Fruit fly (Drosophila melanogaster) whole organism, prepupa: Measurements from ENCODE around the gene CG4982.
A peak's percentile ranks its signal among the peaks of the same experiment; 100 is the strongest.

Experiments
- Blimp-1 ChIP-seq: fragments of 200-800 bp; sonication (Bioruptor generic); optimal IDR thresholded peaks from 3 replicates; lab custom pipeline; 2017; ENCODE audit warnings: missing biosample characterization, missing genetic modification characterization, mild to moderate bottlenecking, moderate library complexity, missing genetic modification reagents
- CG10669 ChIP-seq: fragments of 200-800 bp; sonication (Bioruptor generic); optimal IDR thresholded peaks from 3 replicates; lab custom pipeline; 2018; ENCODE audit warnings: missing biosample characterization, mild to moderate bottlenecking, missing genetic modification characterization, moderate library complexity
- CG11294 ChIP-seq: fragments of 200-800 bp; sonication (Bioruptor generic); IDR thresholded peaks from 2 replicates; pipeline ENCODE4 v1.3.6; 2022; ENCODE audit warnings: missing biosample characterization, missing genetic modification characterization
- CG15336 ChIP-seq: fragments of 200-800 bp; sonication (Bioruptor generic); IDR thresholded peaks from 2 replicates; pipeline ENCODE4 v1.3.6; 2022; ENCODE audit warnings: missing biosample characterization, missing genetic modification characterization
- CG1621 ChIP-seq: fragments of 200-800 bp; sonication (Bioruptor generic); optimal IDR thresholded peaks from 3 replicates; lab custom pipeline; 2018; ENCODE audit warnings: missing biosample characterization, mild to moderate bottlenecking, missing genetic modification characterization
- CG16779 ChIP-seq: fragments of 200-800 bp; sonication (Bioruptor generic); optimal IDR thresholded peaks from 3 replicates; lab custom pipeline; 2017; ENCODE audit warnings: missing biosample characterization, mild to moderate bottlenecking, missing genetic modification characterization
- CG3032 ChIP-seq: fragments of 200-800 bp; optimal IDR thresholded peaks from 2 replicates; lab custom pipeline; 2019; ENCODE audit warnings: missing biosample characterization, mild to moderate bottlenecking, missing genetic modification characterization, moderate library complexity
- CG34406 ChIP-seq: fragments of 200-800 bp; sonication (Bioruptor generic); optimal IDR thresholded peaks from 3 replicates; lab custom pipeline; 2016; ENCODE audit warnings: missing biosample characterization, missing genetic modification characterization
- CG4318 ChIP-seq: fragments of 200-800 bp; sonication (Bioruptor generic); optimal IDR thresholded peaks from 3 replicates; lab custom pipeline; 2017; ENCODE audit warnings: missing biosample characterization, mild to moderate bottlenecking, missing genetic modification characterization
- CG6163 ChIP-seq: fragments of 200-800 bp; sonication (Bioruptor generic); IDR thresholded peaks from 3 replicates; pipeline ENCODE4 v1.3.6; 2022; ENCODE audit warnings: missing biosample characterization, missing genetic modification characterization
- CG6276 ChIP-seq: fragments of 200-800 bp; sonication (Bioruptor generic); optimal IDR thresholded peaks from 2 replicates; lab custom pipeline; 2017; ENCODE audit warnings: missing biosample characterization, mild to moderate bottlenecking, missing genetic modification characterization
- CG6808 ChIP-seq: fragments of 200-800 bp; sonication (Bioruptor generic); optimal IDR thresholded peaks from 3 replicates; lab custom pipeline; 2017; ENCODE audit warnings: missing biosample characterization, missing genetic modification characterization, mild to moderate bottlenecking, moderate library complexity, missing genetic modification reagents
- CG8119 ChIP-seq: fragments of 200-800 bp; sonication (Bioruptor generic); IDR thresholded peaks from 3 replicates; pipeline ENCODE4 v1.3.6; 2022; ENCODE audit warnings: missing biosample characterization, missing genetic modification characterization
- CG8319 ChIP-seq: fragments of 200-800 bp; sonication (Bioruptor generic); optimal IDR thresholded peaks from 3 replicates; lab custom pipeline; 2016; ENCODE audit warnings: missing biosample characterization, missing genetic modification characterization
- Eip78C ChIP-seq: fragments of 200-800 bp; sonication (Bioruptor generic); peaks from one replicate; lab custom pipeline; 2016; ENCODE audit warnings: missing biosample characterization, missing genetic modification characterization
- Ets96B ChIP-seq: fragments of 200-800 bp; optimal IDR thresholded peaks from 2 replicates; lab custom pipeline; 2019; ENCODE audit warnings: missing biosample characterization, mild to moderate bottlenecking, missing genetic modification characterization, moderate library complexity
- Hr38 ChIP-seq: sonication (Bioruptor generic); optimal IDR thresholded peaks from 2 replicates; lab custom pipeline; 2016; ENCODE audit warnings: missing biosample characterization, missing genetic modification characterization
- Hr39 ChIP-seq: fragments of 200-800 bp; sonication (Bioruptor generic); optimal IDR thresholded peaks from 2 replicates; lab custom pipeline; 2016; ENCODE audit warnings: missing biosample characterization, missing genetic modification characterization
- Hr4 ChIP-seq: fragments of 200-800 bp; sonication (Bioruptor generic); optimal IDR thresholded peaks from 3 replicates; lab custom pipeline; 2016; ENCODE audit warnings: missing biosample characterization, missing genetic modification characterization
- OdsH ChIP-seq: fragments of 200-800 bp; sonication (Bioruptor generic); optimal IDR thresholded peaks from 3 replicates; lab custom pipeline; 2016; ENCODE audit warnings: missing biosample characterization, missing genetic modification characterization
- Sox14 ChIP-seq: fragments of 200-800 bp; sonication (Bioruptor generic); optimal IDR thresholded peaks from 3 replicates; lab custom pipeline; 2016; ENCODE audit warnings: missing biosample characterization, missing genetic modification characterization
- Sox15 ChIP-seq: fragments of 200-800 bp; sonication (Bioruptor generic); optimal IDR thresholded peaks from 3 replicates; lab custom pipeline; 2016; ENCODE audit warnings: missing biosample characterization, missing genetic modification characterization
- acj6 ChIP-seq: fragments of 200-800 bp; sonication (Bioruptor generic); optimal IDR thresholded peaks from 3 replicates; lab custom pipeline; 2016; ENCODE audit warnings: missing biosample characterization, missing genetic modification characterization
- dac ChIP-seq: fragments of 200-800 bp; sonication (Bioruptor generic); optimal IDR thresholded peaks from 2 replicates; lab custom pipeline; 2017; ENCODE audit warnings: missing biosample characterization, mild to moderate bottlenecking, missing genetic modification characterization
- eg ChIP-seq: fragments of 200-800 bp; sonication (Bioruptor generic); IDR thresholded peaks from 3 replicates; pipeline ENCODE4 v1.3.6; 2022; ENCODE audit warnings: missing biosample characterization, missing genetic modification characterization
- esn ChIP-seq: fragments of 200-800 bp; sonication (Bioruptor generic); optimal IDR thresholded peaks from 2 replicates; lab custom pipeline; 2016; ENCODE audit warnings: missing biosample characterization, mild to moderate bottlenecking, missing genetic modification characterization, moderate library complexity
- fkh ChIP-seq: fragments of 200-800 bp; sonication (Bioruptor generic); optimal IDR thresholded peaks from 3 replicates; lab custom pipeline; 2017; ENCODE audit warnings: missing biosample characterization, mild to moderate bottlenecking, missing genetic modification characterization, moderate library complexity
- lz ChIP-seq: fragments of 200-800 bp; sonication (Bioruptor generic); optimal IDR thresholded peaks from 3 replicates; lab custom pipeline; 2016; ENCODE audit warnings: missing biosample characterization, missing genetic modification characterization
- salr ChIP-seq, 2 experiments: fragments of 200-800 bp; sonication (Bioruptor generic); optimal IDR thresholded peaks; 3 replicates each; lab custom pipeline; 2016 to 2018; ENCODE audit warnings: missing biosample characterization in 2 of 2, missing genetic modification characterization in 2 of 2, mild to moderate bottlenecking in 1 of 2
- svp ChIP-seq: fragments of 200-800 bp; sonication (Bioruptor generic); peaks from one replicate; lab custom pipeline; 2016; ENCODE audit warnings: missing biosample characterization, missing genetic modification characterization
- topi ChIP-seq: fragments of 200-800 bp; sonication (Bioruptor generic); optimal IDR thresholded peaks from 3 replicates; lab custom pipeline; 2016; ENCODE audit warnings: missing biosample characterization, missing genetic modification characterization

The CG4982 gene

DNA sequence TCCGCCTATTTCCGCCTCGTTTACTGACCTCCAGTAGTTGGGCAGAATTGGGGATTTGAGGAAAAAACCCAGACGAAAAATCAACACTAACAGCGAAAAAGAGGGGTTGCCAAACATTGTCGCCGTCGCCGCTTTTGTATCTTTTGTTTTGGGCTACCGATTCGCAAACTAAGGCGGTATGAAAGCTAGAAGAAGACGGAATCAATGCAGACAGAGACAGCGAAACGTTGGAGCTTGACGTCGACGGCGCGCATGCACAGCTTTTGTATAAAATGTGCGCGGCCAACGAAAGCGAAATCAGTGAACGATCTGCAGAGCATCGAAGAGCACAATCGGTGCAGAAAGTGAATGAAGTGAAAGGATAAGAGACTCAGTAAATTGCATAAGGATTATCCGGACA, 37.5 kb downstream of the CG4982 start, which contains the start of gene CG4998:
Gene CG4998, plus strand, starts transcription at position 301 of the 400 bp plus-strand sequence.
- TF ChIP-seq Blimp-1 (GFP tag; lab: Kevin White, UChicago): peak; percentile 75
- TF ChIP-seq Eip78C (GFP tag; lab: Kevin White, UChicago): no peak

DNA sequence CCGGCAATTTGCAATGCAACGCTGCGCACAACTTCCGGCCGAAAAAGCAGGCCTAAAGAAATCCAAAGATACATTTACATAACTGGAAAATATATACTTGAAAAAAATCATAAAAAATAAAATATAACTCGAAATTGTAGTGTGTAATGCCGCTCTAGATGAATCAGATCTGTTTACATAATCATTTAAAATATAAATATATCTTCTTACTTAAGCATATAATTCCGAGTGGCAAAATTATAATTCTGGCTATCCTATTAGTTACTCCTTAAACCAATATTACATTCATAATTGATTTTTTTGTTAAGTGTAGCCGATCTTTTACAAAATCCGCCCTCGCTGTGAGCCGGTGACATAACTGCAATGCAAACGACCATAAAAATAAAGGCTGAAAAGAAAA, 38.2 kb downstream of the CG4982 start:
- TF ChIP-seq Eip78C (GFP tag; lab: Kevin White, UChicago) (peak; percentile 81), CG8119 (GFP tag; lab: Robert Waterston, UW) (peak; percentile 74), Ets96B (tag; lab: Kevin White, UChicago) (no peak), Sox14 (GFP tag; lab: Kevin White, UChicago) (no peak), Hr4 (GFP tag; lab: Kevin White, UChicago) (peak; percentile 64), CG4318 (GFP tag; lab: Kevin White, UChicago) (peak; percentile 28), acj6 (GFP tag; lab: Kevin White, UChicago) (no peak), eg (GFP tag; lab: Robert Waterston, UW) (peak; percentile 31; the same call in 1 of the 3 replicates), CG6163 (GFP tag; lab: Robert Waterston, UW) (peak; percentile 34; the same call in 1 of the 3 replicates), CG34406 (GFP tag; lab: Kevin White, UChicago) (peak; percentile 9), salr (GFP tag; optimal IDR thresholded peaks at IDR 0.05; lab: Kevin White, UChicago) (peak in 1 of 2 experiments; percentile 15), CG15336 (GFP tag; lab: Robert Waterston, UW) (peak; percentile 69), CG3032 (tag; lab: Kevin White, UChicago) (no peak), Blimp-1 (GFP tag; lab: Kevin White, UChicago) (no peak)

- TF ChIP-seq Blimp-1 (GFP tag; lab: Kevin White, UChicago) (peak; percentile 90), esn (GFP tag; lab: Kevin White, UChicago) (no peak)
Measured at dm6 chr3L:16339873-16340272, 38.6 kb downstream of the CG4982 start.

dm6 chr3L:16346023-16346422, 44.8 kb downstream of the CG4982 start, which contains the start of gene CG33257:
TSS of gene CG33257 (plus strand) at chr3L:16346323.
- TF ChIP-seq CG10669: no peak
- TF ChIP-seq CG8319 (GFP tag; lab: Kevin White, UChicago): no peak
- TF ChIP-seq Eip78C (GFP tag; lab: Kevin White, UChicago): no peak
- TF ChIP-seq eg (GFP tag; lab: Robert Waterston, UW): no peak
- no peak for TF ChIP-seq lz
- TF ChIP-seq OdsH (GFP tag; lab: Kevin White, UChicago): no peak
- TF ChIP-seq CG16779 (tag; lab: Kevin White, UChicago): no peak
- TF ChIP-seq CG8119 (GFP tag; lab: Robert Waterston, UW): no peak
- no peak for TF ChIP-seq CG15336 (GFP tag; lab: Robert Waterston, UW)
- TF ChIP-seq acj6 (GFP tag; lab: Kevin White, UChicago): no peak

dm6 chr3L:16347914-16348313, 46.7 kb downstream of the CG4982 start, which contains the start of gene mRpS34:
TSS of gene mRpS34 (plus strand) at chr3L:16348074.
- no peak for TF ChIP-seq Sox15 (GFP tag; lab: Kevin White, UChicago)
- TF ChIP-seq CG1621: no peak
- no peak for TF ChIP-seq Hr39 (GFP tag; lab: Kevin White, UChicago)
- no peak for TF ChIP-seq Hr4 (GFP tag; lab: Kevin White, UChicago)
- no peak for TF ChIP-seq dac (GFP tag; lab: Kevin White, UChicago)
- TF ChIP-seq fkh: no peak
- no peak for TF ChIP-seq CG6276 (GFP tag; lab: Kevin White, UChicago)
- no peak for TF ChIP-seq CG3032 (tag; lab: Kevin White, UChicago)
- no peak for TF ChIP-seq svp (GFP tag; lab: Kevin White, UChicago)
- TF ChIP-seq Hr38 (GFP tag; lab: Kevin White, UChicago): no peak

- TF ChIP-seq CG15336 (GFP tag; lab: Robert Waterston, UW) (no peak), CG11294 (GFP tag; lab: Robert Waterston, UW) (no peak), topi (no peak), lz (no peak), CG6808 (GFP tag; lab: Kevin White, UChicago) (no peak), Ets96B (tag; lab: Kevin White, UChicago) (no peak), Hr38 (GFP tag; lab: Kevin White, UChicago) (no peak)
Measured at dm6 chr3L:16349686-16350085, 48.4 kb downstream of the CG4982 start.
